Worm (Caenorhabditis elegans): ENCODE measurements around the gene lron-1.
"Not testable (repeated sequence)": the region's sequence is repeated elsewhere in the genome, so short reads cannot be mapped to it uniquely, and the experiment has no call there.

The lron-1 gene

ce11 chrX:14525325-14526305 lies 46.9 kb upstream of the lron-1 start (continued):
- TF ChIP-seq unc-39 (tag; optimal IDR thresholded peaks at IDR 0.05) (peak; percentile 25), ZK546.5 (tag; optimal IDR thresholded peaks at IDR 0.05) (peak; percentile 71), pqm-1 (tag; optimal IDR thresholded peaks at IDR 0.05) (peak; percentile 90)

- TF ChIP-seq eor-1 (tag; optimal IDR thresholded peaks at IDR 0.05) (no peak), nhr-11 (tag; optimal IDR thresholded peaks at IDR 0.05) (no peak), lsy-12 (tag; optimal IDR thresholded peaks at IDR 0.05) (no peak), nhr-25 (tag; optimal IDR thresholded peaks at IDR 0.05) (no peak), mml-1 (tag; optimal IDR thresholded peaks at IDR 0.05) (no peak), nhr-77 (tag; optimal IDR thresholded peaks at IDR 0.05) (no peak)
These were observed 45.0 kb upstream of the lron-1 start, which contains the start of gene nspc-18 for ce11 chrX:14527559-14527958. TSS of gene nspc-18 (minus strand) at chrX:14527659.

ce11 chrX:14528399-14528798 lies 44.1 kb upstream of the lron-1 start, which contains the start of gene nspc-19:
TSS of gene nspc-19 (plus strand) at chrX:14528699.
- not testable (repeated sequence) for TF ChIP-seq daf-12, nhr-23, egl-5 (tag; optimal IDR thresholded peaks at IDR 0.05)

DNA sequence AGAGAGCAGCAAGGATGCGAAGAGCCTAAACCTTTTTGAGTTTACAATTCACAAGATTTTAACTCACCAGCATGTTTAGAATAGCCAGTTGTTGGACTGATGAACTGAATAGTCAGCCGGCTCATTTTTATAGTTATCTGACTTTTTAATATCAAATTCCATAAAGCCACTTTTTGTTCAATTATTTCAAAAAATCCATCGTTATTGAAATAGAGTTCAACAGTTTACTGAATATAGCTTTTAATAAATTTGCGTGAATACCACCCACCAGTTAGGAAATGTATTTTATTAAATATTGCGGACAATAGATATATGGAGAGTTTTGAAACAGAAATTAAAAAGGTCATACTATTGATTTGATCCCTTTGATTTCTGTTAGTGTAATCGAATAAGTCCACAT lies 42.4 kb upstream of the lron-1 start, which contains the start of gene nspc-20:
nspc-20 (minus strand) TSS at position 101 of the 400 bp plus-strand sequence.
- TF ChIP-seq ceh-28 (tag; optimal IDR thresholded peaks at IDR 0.05) (no peak), nhr-23 (tag; optimal IDR thresholded peaks at IDR 0.05) (no peak)

- TF ChIP-seq lin-39 (tag; optimal IDR thresholded peaks at IDR 0.05): no peak
- peak; percentile 0 for TF ChIP-seq pqm-1 (tag; optimal IDR thresholded peaks at IDR 0.05)
- TF ChIP-seq eor-1 (tag; optimal IDR thresholded peaks at IDR 0.05): no peak
- no peak for TF ChIP-seq sea-2 (GFP tag; optimal IDR thresholded peaks at IDR 0.05)
- TF ChIP-seq ztf-11 (tag; optimal IDR thresholded peaks at IDR 0.05): no peak
- TF ChIP-seq nhr-76 (tag; optimal IDR thresholded peaks at IDR 0.05): no peak
- no peak for TF ChIP-seq unc-62 (GFP tag; optimal IDR thresholded peaks at IDR 0.05)
- TF ChIP-seq ceh-16 (tag; optimal IDR thresholded peaks at IDR 0.05): no peak
These were observed 38.4 kb upstream of the lron-1 start, which contains the start of gene T24C2.5 for ce11 chrX:14534117-14534516. TSS of gene T24C2.5 (plus strand) at chrX:14534417.

DNA sequence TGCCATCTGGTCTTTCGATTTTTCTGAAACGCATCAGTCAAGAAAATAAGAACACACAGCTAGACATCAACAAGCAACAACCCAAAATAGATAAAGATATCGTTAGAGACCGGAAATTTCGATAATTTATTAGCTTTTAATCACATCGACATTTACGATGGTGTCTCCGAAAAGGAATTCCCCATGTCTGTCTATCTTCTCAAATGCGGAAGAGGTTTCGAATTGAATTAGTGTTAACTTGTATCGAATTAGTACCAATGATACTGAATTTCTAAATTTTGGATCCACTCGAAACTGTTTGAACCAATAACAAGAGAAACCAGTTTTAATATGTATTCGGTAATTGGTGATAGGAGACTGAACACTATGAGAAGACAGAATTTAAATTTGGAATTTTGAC lies 37.9 kb upstream of the lron-1 start:
- TF ChIP-seq ztf-4 (tag; optimal IDR thresholded peaks at IDR 0.05) (no peak), nhr-25 (tag; optimal IDR thresholded peaks at IDR 0.05) (no peak), elt-3 (tag; optimal IDR thresholded peaks at IDR 0.05) (no peak), mml-1 (tag; optimal IDR thresholded peaks at IDR 0.05) (no peak), ceh-82 (tag; optimal IDR thresholded peaks at IDR 0.05) (no peak), egl-5 (tag; optimal IDR thresholded peaks at IDR 0.05) (no peak), mdl-1 (tag; optimal IDR thresholded peaks at IDR 0.05) (no peak), nhr-12 (tag; optimal IDR thresholded peaks at IDR 0.05) (no peak), aly-2 (tag; optimal IDR thresholded peaks at IDR 0.05) (no peak), nhr-76 (tag; optimal IDR thresholded peaks at IDR 0.05) (no peak), ceh-16 (tag; optimal IDR thresholded peaks at IDR 0.05) (no peak), R02D3.7 (tag; optimal IDR thresholded peaks at IDR 0.05) (no peak), tbx-2 (tag; optimal IDR thresholded peaks at IDR 0.05) (no peak), nhr-28 (tag; optimal IDR thresholded peaks at IDR 0.05) (no peak), skn-1 (tag; optimal IDR thresholded peaks at IDR 0.05) (no peak), sea-2 (GFP tag; optimal IDR thresholded peaks at IDR 0.05) (no peak)

- TF ChIP-seq elt-2 (tag; optimal IDR thresholded peaks at IDR 0.05): peak; percentile 50
- no peak for TF ChIP-seq aly-2 (tag; optimal IDR thresholded peaks at IDR 0.05)
- no peak for TF ChIP-seq pha-4 (tag; optimal IDR thresholded peaks at IDR 0.05)
- no peak for TF ChIP-seq nhr-43 (tag; optimal IDR thresholded peaks at IDR 0.05; ENCODE audit: poor library complexity, severe bottlenecking)
- no peak for TF ChIP-seq jun-1 (tag; optimal IDR thresholded peaks at IDR 0.05)
- TF ChIP-seq unc-62 (GFP tag; optimal IDR thresholded peaks at IDR 0.05): no peak
- no peak for TF ChIP-seq nhr-67 (tag; optimal IDR thresholded peaks at IDR 0.05)
- TF ChIP-seq egl-5 (tag; optimal IDR thresholded peaks at IDR 0.05): no peak
- peak; percentile 57 for TF ChIP-seq pqm-1 (tag; optimal IDR thresholded peaks at IDR 0.05)
- TF ChIP-seq nhr-11 (tag; optimal IDR thresholded peaks at IDR 0.05): no peak
These were observed 36.6 kb upstream of the lron-1 start for ce11 chrX:14535913-14536312.

All from whole organism, L3 larva.